Worm (Caenorhabditis elegans): ENCODE results near the gene F32D8.15.
"Not testable (repeated sequence)": the region's sequence is repeated elsewhere in the genome, so short reads cannot be mapped to it uniquely, and the experiment has no call there.

Gene F32D8.15

ce11 chrV:10866340-10866739 lies 37.5 kb upstream of the F32D8.15 start:
- TF ChIP-seq ceh-20 (GFP tag; IDR thresholded peaks at IDR 0.05) (0 out of 2 replicates have a peak, but pooled peaks have one; percentile 35), pha-4 (GFP tag; IDR thresholded peaks at IDR 0.05) (0 out of 2 replicates have a peak, but pooled peaks have one; percentile 8), hmg-1.1 (GFP tag; IDR thresholded peaks at IDR 0.05) (peak; percentile 18; the same call in 1 of the 2 replicates), D1046.2 (GFP tag; IDR thresholded peaks at IDR 0.05) (peak; percentile 45; the same call in 1 of the 2 replicates), Y48G9A.11 (GFP tag; IDR thresholded peaks at IDR 0.05) (0 out of 2 replicates have a peak, but pooled peaks have one; percentile 53), egl-43 (GFP tag; IDR thresholded peaks at IDR 0.05) (peak; percentile 79), mdt-29 (GFP tag; IDR thresholded peaks at IDR 0.05) (peak; percentile 33; the same call in 1 of the 2 replicates), dmd-9 (GFP tag; IDR thresholded peaks at IDR 0.05) (0 out of 2 replicates have a peak, but pooled peaks have one; percentile 41), set-16 (GFP tag; IDR thresholded peaks at IDR 0.05) (peak; percentile 49), unc-62 (GFP tag; optimal IDR thresholded peaks at IDR 0.05 in 1 of 2) (peak in 1 of 2 experiments; percentile 23), F44E2.7 (GFP tag; IDR thresholded peaks at IDR 0.05) (0 out of 2 replicates have a peak, but pooled peaks have one; percentile 56), lim-7 (GFP tag; IDR thresholded peaks at IDR 0.05) (peak; percentile 16; the same call in 1 of the 2 replicates), dmd-8 (GFP tag; IDR thresholded peaks at IDR 0.05) (peak; percentile 77), dmd-6 (GFP tag; IDR thresholded peaks at IDR 0.05) (0 out of 2 replicates have a peak, but pooled peaks have one; percentile 5), nhr-41 (GFP tag; IDR thresholded peaks at IDR 0.05) (0 out of 2 replicates have a peak, but pooled peaks have one; percentile 27), saeg-2 (GFP tag; IDR thresholded peaks at IDR 0.05) (peak; percentile 48; the same call in 1 of the 2 replicates)
- not testable (repeated sequence) for TF ChIP-seq pha-4, unc-62 (tag; optimal IDR thresholded peaks at IDR 0.05)

DNA sequence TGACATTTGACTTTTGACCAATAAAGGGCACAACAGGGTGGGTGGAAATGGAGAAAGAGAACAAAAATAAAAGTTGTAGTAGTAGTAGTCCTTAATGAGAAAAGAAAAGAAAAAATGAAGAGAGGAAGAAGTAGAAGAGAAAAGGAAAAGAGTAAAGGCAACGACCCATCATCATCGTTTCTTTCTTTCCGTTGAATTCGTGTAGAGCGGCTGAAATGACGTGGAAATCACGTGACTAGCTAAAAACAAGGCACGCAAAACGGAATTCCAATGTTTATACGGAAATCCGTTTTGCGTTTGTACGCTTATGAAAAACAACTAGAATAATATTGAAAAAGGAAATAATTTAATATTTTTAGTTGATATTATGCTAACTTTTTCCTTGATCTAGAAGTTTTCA lies 36.3 kb upstream of the F32D8.15 start:
- no peak for TF ChIP-seq unc-130 (GFP tag; optimal IDR thresholded peaks at IDR 0.05)
- no peak for TF ChIP-seq spr-1 (tag; optimal IDR thresholded peaks at IDR 0.05)
- no peak for TF ChIP-seq lin-13 (GFP tag; optimal IDR thresholded peaks at IDR 0.05)
- no peak for TF ChIP-seq hif-1 (tag; optimal IDR thresholded peaks at IDR 0.05)
- TF ChIP-seq hlh-30 (tag; optimal IDR thresholded peaks at IDR 0.05; ENCODE audit: insufficient read depth) = peak; percentile 77
- TF ChIP-seq dpl-1 (GFP tag; optimal IDR thresholded peaks at IDR 0.05) = no peak
- TF ChIP-seq pha-4 (GFP tag; IDR thresholded peaks at IDR 0.05) = 0 out of 2 replicates have a peak, but pooled peaks have one; percentile 30
- TF ChIP-seq pha-4 (tag; optimal IDR thresholded peaks at IDR 0.05) = no peak
- no peak for TF ChIP-seq F26F4.8 (GFP tag; conservative IDR thresholded peaks at IDR 0.05)
- TF ChIP-seq rbr-2 (tag; optimal IDR thresholded peaks at IDR 0.05) = no peak
- TF ChIP-seq fos-1 (tag; optimal IDR thresholded peaks at IDR 0.05) = no peak
- TF ChIP-seq Y48G9A.11 (GFP tag; IDR thresholded peaks at IDR 0.05) = no peak
- TF ChIP-seq F10B5.3 (tag; optimal IDR thresholded peaks at IDR 0.05) = no peak
- no peak for TF ChIP-seq nhr-102 (tag; optimal IDR thresholded peaks at IDR 0.05)
- TF ChIP-seq ZK337.2 (GFP tag; IDR thresholded peaks at IDR 0.05) = no peak
- TF ChIP-seq daf-16 (GFP tag; optimal IDR thresholded peaks at IDR 0.05) = no peak
- no peak for TF ChIP-seq daf-16 (tag; optimal IDR thresholded peaks at IDR 0.05)
- no peak for TF ChIP-seq attf-4 (tag; optimal IDR thresholded peaks at IDR 0.05)
- no peak for TF ChIP-seq tag-97 (GFP tag; IDR thresholded peaks at IDR 0.05)
- TF ChIP-seq snpc-1.2 (GFP tag; IDR thresholded peaks at IDR 0.05) = no peak
- no peak for TF ChIP-seq jun-1 (tag; optimal IDR thresholded peaks at IDR 0.05)
- TF ChIP-seq ama-1 (optimal IDR thresholded peaks at IDR 0.05) = no peak
- TF ChIP-seq mep-1 (tag; optimal IDR thresholded peaks at IDR 0.05) = no peak
- TF ChIP-seq lin-38 (GFP tag; IDR thresholded peaks at IDR 0.05) = no peak
- no peak for TF ChIP-seq F49E8.2 (tag; optimal IDR thresholded peaks at IDR 0.05; ENCODE audit: borderline replicate concordance)
- no peak for TF ChIP-seq mxl-3 (GFP tag; optimal IDR thresholded peaks at IDR 0.05)
- no peak for TF ChIP-seq ces-1 (GFP tag; optimal IDR thresholded peaks at IDR 0.05)
- TF ChIP-seq mes-2 (tag; optimal IDR thresholded peaks at IDR 0.05; ENCODE audit: poor library complexity, severe bottlenecking) = no peak
- TF ChIP-seq unc-62 (GFP tag; optimal IDR thresholded peaks at IDR 0.05 in 1 of 2) = peak in 1 of 2 experiments; percentile 96
- no peak for TF ChIP-seq unc-62 (tag; optimal IDR thresholded peaks at IDR 0.05)
- no peak for TF ChIP-seq ztf-7 (tag; optimal IDR thresholded peaks at IDR 0.05)
- no peak for TF ChIP-seq mdt-29 (GFP tag; IDR thresholded peaks at IDR 0.05)
- TF ChIP-seq lin-1 (GFP tag; IDR thresholded peaks at IDR 0.05) = no peak
- TF ChIP-seq ceh-62 (tag; optimal IDR thresholded peaks at IDR 0.05) = no peak
- TF ChIP-seq Y105C5A.15 (GFP tag; IDR thresholded peaks at IDR 0.05) = no peak
- TF ChIP-seq nhr-28 (tag; optimal IDR thresholded peaks at IDR 0.05) = peak; percentile 38
- TF ChIP-seq ceh-20 (GFP tag; IDR thresholded peaks at IDR 0.05) = no peak
- no peak for TF ChIP-seq daf-12 (tag; optimal IDR thresholded peaks at IDR 0.05)
